Fruit fly (Drosophila melanogaster) whole organism, embryonic: ENCODE data around the gene heph.
A peak's percentile ranks its signal among the peaks of the same experiment; 100 is the strongest.

Experiments used
- B-H1 ChIP-seq: fragments of 200-800 bp; sonication (Bioruptor generic); IDR thresholded peaks from 3 replicates; pipeline ENCODE4 v1.3.6; 2022; ENCODE audit warnings: missing biosample characterization, missing genetic modification characterization
- CG10543 ChIP-seq: fragments of 200-800 bp; sonication (Bioruptor generic); optimal IDR thresholded peaks from 3 replicates; lab custom pipeline; 2017; ENCODE audit warnings: missing biosample characterization, mild to moderate bottlenecking, missing genetic modification characterization, moderate library complexity
- CG10565 ChIP-seq: fragments of 200-800 bp; sonication (Bioruptor generic); optimal IDR thresholded peaks from 3 replicates; lab custom pipeline; 2016; ENCODE audit warnings: missing biosample characterization, mild to moderate bottlenecking, missing genetic modification characterization
- CG11247 ChIP-seq: fragments of 200-800 bp; sonication (Bioruptor generic); IDR thresholded peaks from 2 replicates; pipeline ENCODE4 v1.3.6; 2022; ENCODE audit warnings: missing biosample characterization, missing genetic modification characterization
- CG14441 ChIP-seq: fragments of 200-800 bp; sonication (Bioruptor generic); IDR thresholded peaks from 2 replicates; pipeline ENCODE4 v1.3.6; 2022; ENCODE audit warnings: missing biosample characterization, missing genetic modification characterization
- CG14860 ChIP-seq: fragments of 200-800 bp; sonication (Bioruptor generic); IDR thresholded peaks from 3 replicates; pipeline ENCODE4 v1.3.6; 2022; ENCODE audit warnings: missing biosample characterization, missing genetic modification characterization; ENCODE audit not compliant: partially characterized antibody
- CG1529 ChIP-seq: fragments of 200-800 bp; sonication (Bioruptor generic); optimal IDR thresholded peaks from 3 replicates; lab custom pipeline; 2018; ENCODE audit warnings: missing biosample characterization, missing genetic modification characterization
- CG1792 ChIP-seq: fragments of 200-800 bp; sonication (Bioruptor generic); optimal IDR thresholded peaks from 2 replicates; lab custom pipeline; 2016; ENCODE audit warnings: missing biosample characterization, missing genetic modification characterization
- CG18011 ChIP-seq: fragments of 200-800 bp; sonication (Bioruptor generic); optimal IDR thresholded peaks from 2 replicates; lab custom pipeline; 2017; ENCODE audit warnings: missing biosample characterization, missing genetic modification characterization, mild to moderate bottlenecking, moderate library complexity, missing genotype
- CG18619 ChIP-seq: fragments of 200-800 bp; sonication (Bioruptor generic); optimal IDR thresholded peaks from 3 replicates; lab custom pipeline; 2017; ENCODE audit warnings: missing biosample characterization, mild to moderate bottlenecking, missing genetic modification characterization
- CG2712 ChIP-seq: fragments of 200-800 bp; optimal IDR thresholded peaks from 3 replicates; lab custom pipeline; 2019; ENCODE audit warnings: missing biosample characterization, mild to moderate bottlenecking, missing genetic modification characterization, moderate library complexity
- CG2875 ChIP-seq: fragments of 200-800 bp; sonication (Bioruptor generic); optimal IDR thresholded peaks from 2 replicates; lab custom pipeline; 2017; ENCODE audit warnings: missing biosample characterization, mild to moderate bottlenecking, missing genetic modification characterization, missing genetic modification reagents
- CG31388 ChIP-seq: fragments of 200-800 bp; sonication (Bioruptor generic); optimal IDR thresholded peaks from 2 replicates; lab custom pipeline; 2016; ENCODE audit warnings: missing biosample characterization, missing genetic modification characterization
- CG31441 ChIP-seq: fragments of 200-800 bp; sonication (Bioruptor generic); IDR thresholded peaks from 2 replicates; pipeline ENCODE4 v1.3.6; 2022; ENCODE audit warnings: missing biosample characterization, missing genetic modification characterization
- CG3163 ChIP-seq: fragments of 200-800 bp; sonication (Bioruptor generic); optimal IDR thresholded peaks from 3 replicates; lab custom pipeline; 2016; ENCODE audit warnings: missing biosample characterization, missing genetic modification characterization
- CG34224 ChIP-seq: fragments of 200-800 bp; sonication (Bioruptor generic); IDR thresholded peaks from 3 replicates; pipeline ENCODE4 v1.3.6; 2022; ENCODE audit warnings: missing biosample characterization, missing genetic modification characterization; ENCODE audit not compliant: partially characterized antibody
- CG3838 ChIP-seq: fragments of 200-800 bp; sonication (Bioruptor generic); optimal IDR thresholded peaks from 3 replicates; lab custom pipeline; 2016; ENCODE audit warnings: missing biosample characterization, missing genetic modification characterization
- CG4707 ChIP-seq: fragments of 200-800 bp; sonication (Bioruptor generic); optimal IDR thresholded peaks from 2 replicates; lab custom pipeline; 2018; ENCODE audit warnings: missing biosample characterization, mild to moderate bottlenecking, missing genetic modification characterization, moderate library complexity
- CG4820 ChIP-seq: fragments of 200-800 bp; sonication (Bioruptor generic); optimal IDR thresholded peaks from 3 replicates; lab custom pipeline; 2016; ENCODE audit warnings: missing biosample characterization, missing genetic modification characterization
- CG6689 ChIP-seq: fragments of 200-800 bp; sonication (Bioruptor generic); IDR thresholded peaks from 2 replicates; pipeline ENCODE4 v1.3.6; 2022; ENCODE audit warnings: missing biosample characterization, missing genetic modification characterization
- CG7963 ChIP-seq: fragments of 200-800 bp; sonication (Bioruptor generic); IDR thresholded peaks from 3 replicates; pipeline ENCODE4 v1.3.6; 2022; ENCODE audit warnings: missing biosample characterization, missing genetic modification characterization; ENCODE audit not compliant: partially characterized antibody
- CG8924 ChIP-seq: fragments of 200-800 bp; optimal IDR thresholded peaks from 3 replicates; lab custom pipeline; 2019; ENCODE audit warnings: missing biosample characterization, mild to moderate bottlenecking, missing genetic modification characterization, moderate library complexity
- CTCF ChIP-seq: fragments of 200-800 bp; sonication (Bioruptor generic); optimal IDR thresholded peaks from 2 replicates; lab custom pipeline; 2017; ENCODE audit warnings: missing biosample characterization, mild to moderate bottlenecking, missing genetic modification characterization, moderate library complexity
- CoRest ChIP-seq: fragments of 200-800 bp; sonication (Bioruptor generic); optimal IDR thresholded peaks from 3 replicates; lab custom pipeline; 2018; ENCODE audit warnings: missing biosample characterization, mild to moderate bottlenecking, missing genetic modification characterization, moderate library complexity
- CrebB ChIP-seq: fragments of 200-800 bp; sonication (Bioruptor generic); optimal IDR thresholded peaks from 3 replicates; lab custom pipeline; 2018; ENCODE audit warnings: missing biosample characterization, mild to moderate bottlenecking, missing genetic modification characterization
- Doc3 ChIP-seq: fragments of 200-800 bp; sonication (Bioruptor generic); IDR thresholded peaks from 3 replicates; pipeline ENCODE4 v1.3.6; 2022; ENCODE audit warnings: missing biosample characterization, missing genetic modification characterization; ENCODE audit not compliant: partially characterized antibody
- Gug ChIP-seq: fragments of 200-800 bp; sonication (Bioruptor generic); IDR thresholded peaks from 4 replicates; pipeline ENCODE4 v1.3.6; 2022; ENCODE audit warnings: missing biosample characterization, missing genetic modification characterization
- HHEX ChIP-seq: fragments of 200-800 bp; sonication (Bioruptor generic); optimal IDR thresholded peaks from 3 replicates; lab custom pipeline; 2017; ENCODE audit warnings: missing biosample characterization, mild to moderate bottlenecking, missing genetic modification characterization, missing genetic modification reagents
- MTF-1 ChIP-seq: fragments of 200-800 bp; sonication (Bioruptor generic); optimal IDR thresholded peaks from 2 replicates; lab custom pipeline; 2018; ENCODE audit warnings: missing biosample characterization, mild to moderate bottlenecking, missing genetic modification characterization, borderline replicate concordance
- Mes4 ChIP-seq: fragments of 200-800 bp; sonication (Bioruptor generic); optimal IDR thresholded peaks from 2 replicates; lab custom pipeline; 2016; ENCODE audit warnings: missing biosample characterization, missing genetic modification characterization
- Oli ChIP-seq: fragments of 200-800 bp; sonication (Bioruptor generic); optimal IDR thresholded peaks from 2 replicates; lab custom pipeline; 2018; ENCODE audit warnings: missing biosample characterization, mild to moderate bottlenecking, missing genetic modification characterization, moderate library complexity
- Optix ChIP-seq: fragments of 200-800 bp; sonication (Bioruptor generic); IDR thresholded peaks from 3 replicates; pipeline ENCODE4 v1.3.6; 2022; ENCODE audit warnings: missing biosample characterization, missing genetic modification characterization
- Side ChIP-seq: fragments of 200-800 bp; sonication (Bioruptor generic); optimal IDR thresholded peaks from 2 replicates; lab custom pipeline; 2016; ENCODE audit warnings: missing biosample characterization, missing genetic modification characterization
- Sox100B ChIP-seq: fragments of 200-800 bp; sonication (Bioruptor generic); optimal IDR thresholded peaks from 3 replicates; lab custom pipeline; 2018; ENCODE audit warnings: missing biosample characterization, mild to moderate bottlenecking, missing genetic modification characterization
- Sox102F ChIP-seq: fragments of 200-800 bp; sonication (Bioruptor generic); optimal IDR thresholded peaks from 2 replicates; lab custom pipeline; 2018; ENCODE audit warnings: missing biosample characterization, mild to moderate bottlenecking, missing genetic modification characterization, moderate library complexity
- TFAM ChIP-seq: fragments of 200-800 bp; sonication (Bioruptor generic); optimal IDR thresholded peaks from 2 replicates; lab custom pipeline; 2017; ENCODE audit warnings: missing biosample characterization, missing genetic modification characterization, inconsistent platforms
- abd-A ChIP-seq: fragments of 200-800 bp; sonication (Bioruptor generic); optimal IDR thresholded peaks from 3 replicates; lab custom pipeline; 2019; ENCODE audit warnings: missing biosample characterization, mild to moderate bottlenecking, missing genetic modification characterization, moderate library complexity
- corto ChIP-seq: fragments of 200-800 bp; sonication (Bioruptor generic); optimal IDR thresholded peaks from 2 replicates; lab custom pipeline; 2016; ENCODE audit warnings: missing biosample characterization, mild to moderate bottlenecking, missing genetic modification characterization, moderate library complexity
- hbn ChIP-seq: fragments of 200-800 bp; sonication (Bioruptor generic); IDR thresholded peaks from 2 replicates; pipeline ENCODE4 v1.3.6; 2022; ENCODE audit warnings: missing biosample characterization, missing genetic modification characterization; ENCODE audit not compliant: partially characterized antibody
- hth ChIP-seq: fragments of >200 bp; optimal IDR thresholded peaks from 2 replicates; lab custom pipeline; 2017; ENCODE audit warnings: inconsistent platforms
- ind ChIP-seq: fragments of 200-800 bp; sonication (Bioruptor generic); optimal IDR thresholded peaks from 3 replicates; lab custom pipeline; 2016; ENCODE audit warnings: missing biosample characterization, missing genetic modification characterization
- kay ChIP-seq: fragments of 200-800 bp; sonication (Bioruptor generic); optimal IDR thresholded peaks from 2 replicates; lab custom pipeline; 2016; ENCODE audit warnings: missing biosample characterization, missing genetic modification characterization
- maf-S ChIP-seq: fragments of 200-800 bp; sonication (Bioruptor generic); optimal IDR thresholded peaks from 2 replicates; lab custom pipeline; 2016; ENCODE audit warnings: missing biosample characterization, missing genetic modification characterization
- oc ChIP-seq: fragments of 200-800 bp; sonication (Bioruptor generic); optimal IDR thresholded peaks from 2 replicates; lab custom pipeline; 2018; ENCODE audit warnings: missing biosample characterization, mild to moderate bottlenecking, missing genetic modification characterization, moderate library complexity
- org-1 ChIP-seq: fragments of 200-800 bp; sonication (Bioruptor generic); optimal IDR thresholded peaks from 2 replicates; lab custom pipeline; 2017; ENCODE audit warnings: missing biosample characterization, missing genetic modification characterization
- pnt ChIP-seq: fragments of 200-800 bp; sonication (Bioruptor generic); optimal IDR thresholded peaks from 3 replicates; lab custom pipeline; 2016; ENCODE audit warnings: missing biosample characterization, missing genetic modification characterization
- row ChIP-seq: fragments of 200-800 bp; sonication (Bioruptor generic); IDR thresholded peaks from 3 replicates; pipeline ENCODE4 v1.3.6; 2022; ENCODE audit warnings: missing biosample characterization, missing genetic modification characterization
- slou ChIP-seq: fragments of 200-800 bp; sonication (Bioruptor generic); optimal IDR thresholded peaks from 3 replicates; lab custom pipeline; 2016; ENCODE audit warnings: missing biosample characterization, missing genetic modification characterization
- sr ChIP-seq: fragments of 200-800 bp; sonication (Bioruptor generic); IDR thresholded peaks from 3 replicates; pipeline ENCODE4 v1.3.6; 2022; ENCODE audit warnings: missing biosample characterization, missing genetic modification characterization
- unpg ChIP-seq: fragments of 200-800 bp; sonication (Bioruptor generic); optimal IDR thresholded peaks from 3 replicates; lab custom pipeline; 2018; ENCODE audit warnings: missing biosample characterization, mild to moderate bottlenecking, missing genetic modification characterization, moderate library complexity
- vfl ChIP-seq: fragments of 200-800 bp; sonication (Bioruptor generic); optimal IDR thresholded peaks from 2 replicates; lab custom pipeline; 2016; ENCODE audit warnings: missing biosample characterization, missing genetic modification characterization

Gene heph

dm6 chr3R:31810073-31810530, 205.2 kb downstream of the heph start, which contains the start of gene Rift (continued):
- no peak; the same call in 2 of the 3 replicates for TF ChIP-seq B-H1 (GFP tag; lab: Robert Waterston, UW)
- TF ChIP-seq vfl (GFP tag; lab: Kevin White, UChicago) = no peak
- no peak for TF ChIP-seq CG10565 (GFP tag; lab: Kevin White, UChicago)
- TF ChIP-seq Doc3 (GFP tag; lab: Robert Waterston, UW) = no peak
- no peak for TF ChIP-seq CG4820
- peak; percentile 18; the same call in 1 of the 2 replicates for TF ChIP-seq hbn
- no peak for TF ChIP-seq CG1792 (GFP tag; lab: Kevin White, UChicago)
- 0 out of 3 replicates have a peak, but pooled peaks have one; percentile 38 for TF ChIP-seq CG34224 (GFP tag; lab: Robert Waterston, UW)
- peak; percentile 83 for TF ChIP-seq row
- peak; percentile 30; the same call in 1 of the 2 replicates for TF ChIP-seq CG14441
- TF ChIP-seq ind = peak; percentile 6
- no peak for TF ChIP-seq Sox100B
- TF ChIP-seq Gug = peak; percentile 30; the same call in 1 of the 4 replicates
- TF ChIP-seq MTF-1 (GFP tag; lab: Kevin White, UChicago) = no peak
- TF ChIP-seq abd-A = no peak
- no peak for TF ChIP-seq CrebB
- no peak for TF ChIP-seq CG4707
- no peak for TF ChIP-seq slou (GFP tag; lab: Kevin White, UChicago)
- TF ChIP-seq HHEX (GFP tag; lab: Kevin White, UChicago) = peak; percentile 49
- TF ChIP-seq CoRest (tag; lab: Kevin White, UChicago) = no peak
- no peak for TF ChIP-seq CG1529 (GFP tag; lab: Kevin White, UChicago)
- TF ChIP-seq org-1 (GFP tag; lab: Kevin White, UChicago) = no peak
- no peak for TF ChIP-seq CG3838 (GFP tag; lab: Kevin White, UChicago)
- TF ChIP-seq kay (GFP tag; lab: Kevin White, UChicago) = no peak
- TF ChIP-seq corto (GFP tag; lab: Kevin White, UChicago) = no peak
- no peak for TF ChIP-seq Mes4 (GFP tag; lab: Kevin White, UChicago)
- TF ChIP-seq CG18619 = no peak
- TF ChIP-seq unpg (GFP tag; lab: Kevin White, UChicago) = peak; percentile 32
- no peak for TF ChIP-seq CG11247 (GFP tag; lab: Robert Waterston, UW)
- no peak for TF ChIP-seq Side
- TF ChIP-seq Oli = peak; percentile 11
- no peak for TF ChIP-seq Optix
- peak; percentile 48 for TF ChIP-seq CG8924 (tag; lab: Kevin White, UChicago)
- no peak for TF ChIP-seq CTCF (GFP tag; lab: Kevin White, UChicago)
- peak; percentile 36 for TF ChIP-seq Sox102F (GFP tag; lab: Kevin White, UChicago)
- TF ChIP-seq hth (lab: Kevin White, UChicago) = no peak
- TF ChIP-seq maf-S (GFP tag; lab: Kevin White, UChicago) = no peak
- TF ChIP-seq pnt (GFP tag; lab: Kevin White, UChicago) = no peak
- no peak for TF ChIP-seq TFAM (GFP tag; lab: Kevin White, UChicago)
- peak; percentile 65 for TF ChIP-seq CG2712 (tag; lab: Kevin White, UChicago)
- TF ChIP-seq CG10543 (GFP tag; lab: Kevin White, UChicago) = no peak
- TF ChIP-seq CG6689 (GFP tag; lab: Robert Waterston, UW) = peak; percentile 40; the same call in 1 of the 2 replicates
- TF ChIP-seq CG31441 (GFP tag; lab: Robert Waterston, UW) = no peak
- peak; percentile 96 for TF ChIP-seq CG3163 (GFP tag; lab: Kevin White, UChicago)
- TF ChIP-seq oc = no peak
- no peak for TF ChIP-seq CG18011 (GFP tag; lab: Kevin White, UChicago)
- TF ChIP-seq CG31388 (GFP tag; lab: Kevin White, UChicago) = no peak
- no peak for TF ChIP-seq CG14860 (GFP tag; lab: Robert Waterston, UW)
- no peak for TF ChIP-seq sr (GFP tag; lab: Robert Waterston, UW)
- no peak for TF ChIP-seq CG7963 (GFP tag; lab: Robert Waterston, UW)
- no peak for TF ChIP-seq CG2875
